Fruit fly (Drosophila melanogaster) S2 (cell line): ENCODE measurements around the gene PGRP-LB.

Experiments
- CG8478 ChIP-seq: fragments of >200 bp; optimal IDR thresholded peaks from 2 replicates; lab custom pipeline; 2018
- CTCF ChIP-seq, 2 experiments: fragments of >200 bp; optimal IDR thresholded peaks; 2 replicates each; lab custom pipeline; 2018

DNA sequence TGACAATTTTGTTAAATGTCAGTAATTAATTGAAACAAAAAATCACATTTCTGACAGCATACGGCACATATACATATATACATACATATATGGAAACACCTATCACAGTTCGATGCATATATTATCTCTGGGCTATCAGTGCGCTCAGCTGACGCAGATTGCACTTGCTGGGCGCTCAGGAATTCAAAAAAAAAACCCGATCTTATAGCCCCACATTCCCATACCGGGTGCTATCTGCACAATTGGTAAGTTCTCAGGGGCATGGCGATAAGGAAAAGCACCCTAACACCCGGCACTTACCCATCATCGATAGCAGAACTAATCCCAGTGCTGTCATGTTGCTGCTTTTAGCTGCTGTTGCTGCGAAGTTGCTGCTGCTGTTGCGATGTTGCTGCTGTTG lies 3.1 kb downstream of the PGRP-LB start:
- TF ChIP-seq CG8478 (lab: Kevin White, UChicago) (no peak), CTCF (optimal IDR thresholded peaks at IDR 0.05; lab: Kevin White, UChicago) (no peak)
